Worm (Caenorhabditis elegans) whole organism, L4 larva: ENCODE measurements around the gene cest-25.

ENCODE experiments used
- D1046.2 ChIP-seq: fragments of 200-800 bp; sonication (Bioruptor generic); IDR thresholded peaks from 2 replicates; pipeline ENCODE4 v1.3.6; 2022; ENCODE audit warnings: missing genetic modification characterization, missing compliant biosample characterization
- F26F4.8 ChIP-seq: fragments of 200-800 bp; sonication (Bioruptor generic); conservative IDR thresholded peaks from 2 replicates; pipeline ENCODE4 v1.3.6; 2022; ENCODE audit warnings: missing genetic modification characterization, missing compliant biosample characterization
- F49E8.2 ChIP-seq: sonication (generic microtip); optimal IDR thresholded peaks from 2 replicates; lab custom pipeline; 2016; ENCODE audit warnings: missing compliant biosample characterization, mild to moderate bottlenecking, missing genetic modification characterization, borderline replicate concordance
- R02D3.7 ChIP-seq: fragments of 150-350 bp; sonication (generic microtip); optimal IDR thresholded peaks from 3 replicates; lab custom pipeline; 2014; ENCODE audit warnings: missing biosample characterization, missing genetic modification characterization
- T20F7.1 ChIP-seq: fragments of 200-800 bp; sonication (Bioruptor generic); optimal IDR thresholded peaks from 2 replicates; lab custom pipeline; 2018; ENCODE audit warnings: mild to moderate bottlenecking, missing genetic modification characterization, missing compliant biosample characterization
- T26A8.4 ChIP-seq: fragments of 200-800 bp; sonication (Bioruptor generic); IDR thresholded peaks from 2 replicates; pipeline ENCODE4 v1.3.6; 2022; ENCODE audit warnings: missing genetic modification characterization, missing compliant biosample characterization
- Y105C5A.15 ChIP-seq: fragments of 200-800 bp; sonication (Bioruptor generic); IDR thresholded peaks from 2 replicates; pipeline ENCODE4 v1.3.6; 2022; ENCODE audit warnings: missing genetic modification characterization, missing compliant biosample characterization
- Y5F2A.4 ChIP-seq: fragments of 200-800 bp; sonication (Bioruptor generic); optimal IDR thresholded peaks from 2 replicates; lab custom pipeline; 2018; ENCODE audit warnings: mild to moderate bottlenecking, missing genetic modification characterization, missing compliant biosample characterization
- Y75B8A.6 ChIP-seq: fragments of 200-800 bp; sonication (Bioruptor generic); IDR thresholded peaks from 2 replicates; pipeline ENCODE4 v1.3.6; 2022; ENCODE audit warnings: missing genetic modification reagents, missing genetic modification characterization, missing compliant biosample characterization
- ZK337.2 ChIP-seq: fragments of 200-800 bp; sonication (Bioruptor generic); IDR thresholded peaks from 2 replicates; pipeline ENCODE4 v1.3.6; 2022; ENCODE audit warnings: missing genetic modification reagents, missing genetic modification characterization, missing compliant biosample characterization
- ama-1 ChIP-seq: fragments of 150-350 bp; optimal IDR thresholded peaks from 2 replicates; lab custom pipeline; 2014; ENCODE audit warnings: inconsistent platforms, mixed read lengths
- ces-1 ChIP-seq: fragments of 150-350 bp; sonication (generic microtip); optimal IDR thresholded peaks from 4 replicates; lab custom pipeline; 2014; ENCODE audit warnings: missing biosample characterization, missing genetic modification reagents, missing genetic modification characterization
- cey-2 ChIP-seq: sonication (generic microtip); optimal IDR thresholded peaks from 3 replicates; lab custom pipeline; 2017; ENCODE audit warnings: missing genetic modification characterization, mild to moderate bottlenecking, missing compliant biosample characterization, antibody characterized with exemption, borderline replicate concordance; ENCODE audit not compliant: insufficient read depth
- daf-16 ChIP-seq, 3 experiments: sonication (generic microtip); optimal IDR thresholded peaks; 2 replicates each; lab custom pipeline; 2016 to 2017; ENCODE audit warnings: missing genetic modification characterization in 3 of 3, missing genetic modification reagents in 3 of 3, mild to moderate bottlenecking in 2 of 3, missing compliant biosample characterization in 2 of 3, missing biosample characterization in 1 of 3, moderate library complexity in 1 of 3
- dpl-1 ChIP-seq: fragments of 150-350 bp; optimal IDR thresholded peaks from 2 replicates; lab custom pipeline; 2014; ENCODE audit warnings: missing biosample characterization, missing genetic modification reagents, missing genetic modification characterization
- duxl-1 ChIP-seq: sonication (generic microtip); optimal IDR thresholded peaks from 2 replicates; lab custom pipeline; 2016; ENCODE audit warnings: mild to moderate bottlenecking, missing genetic modification characterization, moderate library complexity, missing compliant biosample characterization; ENCODE audit not compliant: poor library complexity
- egl-43 ChIP-seq: fragments of 200-800 bp; sonication (Bioruptor generic); IDR thresholded peaks from 2 replicates; pipeline ENCODE4 v1.3.6; 2022; ENCODE audit warnings: missing genetic modification reagents, missing genetic modification characterization, missing compliant biosample characterization
- gei-8 ChIP-seq: fragments of 200-800 bp; sonication (Bioruptor generic); optimal IDR thresholded peaks from 2 replicates; lab custom pipeline; 2018; ENCODE audit warnings: mild to moderate bottlenecking, missing genetic modification characterization, missing compliant biosample characterization
- hlh-11 ChIP-seq: fragments of 200-800 bp; sonication (Bioruptor generic); optimal IDR thresholded peaks from 2 replicates; lab custom pipeline; 2018; ENCODE audit warnings: mild to moderate bottlenecking, missing genetic modification characterization, missing compliant biosample characterization
- hmg-1.1 ChIP-seq: fragments of 200-800 bp; sonication (Bioruptor generic); IDR thresholded peaks from 2 replicates; pipeline ENCODE4 v1.3.6; 2022; ENCODE audit warnings: missing genetic modification reagents, missing genetic modification characterization, missing compliant biosample characterization
- jun-1 ChIP-seq: fragments of 150-350 bp; optimal IDR thresholded peaks from 2 replicates; lab custom pipeline; 2014; ENCODE audit warnings: missing biosample characterization, missing genetic modification reagents, missing genetic modification characterization
- lin-1 ChIP-seq: fragments of 200-800 bp; sonication (Bioruptor generic); IDR thresholded peaks from 2 replicates; pipeline ENCODE4 v1.3.6; 2022; ENCODE audit warnings: missing genetic modification reagents, missing genetic modification characterization, missing compliant biosample characterization
- lin-15B ChIP-seq: fragments of 150-350 bp; sonication (generic microtip); optimal IDR thresholded peaks from 3 replicates; lab custom pipeline; 2014; ENCODE audit warnings: missing biosample characterization, missing genetic modification characterization
- lin-29 ChIP-seq: fragments of 200-800 bp; sonication (Bioruptor generic); IDR thresholded peaks from 2 replicates; pipeline ENCODE4 v1.3.6; 2022; ENCODE audit warnings: missing genetic modification reagents, missing genetic modification characterization, missing compliant biosample characterization
- lin-38 ChIP-seq: fragments of 200-800 bp; sonication (Bioruptor generic); IDR thresholded peaks from 2 replicates; pipeline ENCODE4 v1.3.6; 2022; ENCODE audit warnings: missing genetic modification reagents, missing genetic modification characterization, missing compliant biosample characterization
- lsy-2 ChIP-seq, 2 experiments: fragments of 150-350 bp in 1 of 2; sonication (generic microtip) in 1 of 2; optimal IDR thresholded peaks; 2 replicates each; lab custom pipeline; 2014 to 2017; ENCODE audit warnings: missing biosample characterization in 2 of 2, missing genetic modification characterization in 2 of 2
- mdt-29 ChIP-seq: fragments of 200-800 bp; sonication (Bioruptor generic); IDR thresholded peaks from 2 replicates; pipeline ENCODE4 v1.3.6; 2022; ENCODE audit warnings: missing genetic modification reagents, missing genetic modification characterization, missing compliant biosample characterization
- mep-1 ChIP-seq: fragments of 150-350 bp; sonication (generic microtip); optimal IDR thresholded peaks from 3 replicates; lab custom pipeline; 2014; ENCODE audit warnings: missing biosample characterization, missing genetic modification characterization
- nhr-11 ChIP-seq: fragments of 150-350 bp; optimal IDR thresholded peaks from 2 replicates; lab custom pipeline; 2014; ENCODE audit warnings: missing biosample characterization, missing genetic modification characterization
- nhr-111 ChIP-seq: fragments of 200-800 bp; sonication (Bioruptor generic); optimal IDR thresholded peaks from 2 replicates; lab custom pipeline; 2018; ENCODE audit warnings: mild to moderate bottlenecking, missing genetic modification characterization, missing compliant biosample characterization
- nhr-42 ChIP-seq: fragments of 200-800 bp; sonication (Bioruptor generic); IDR thresholded peaks from 2 replicates; pipeline ENCODE4 v1.3.6; 2022; ENCODE audit warnings: missing genetic modification characterization, missing compliant biosample characterization
- pha-4 ChIP-seq, 2 experiments: fragments of 150-350 bp in 1 of 2; fragments of 200-800 bp in 1 of 2; sonication (Bioruptor generic) in 1 of 2; IDR thresholded peaks in 1 of 2; optimal IDR thresholded peaks in 1 of 2; 2 replicates each; pipeline versions ENCODE4 v1.3.6 to Lab custom; 2014 to 2022; ENCODE audit warnings: missing genetic modification characterization in 2 of 2, missing genetic modification reagents in 2 of 2, missing biosample characterization in 1 of 2, missing compliant biosample characterization in 1 of 2
- php-3 ChIP-seq: fragments of 200-800 bp; sonication (Bioruptor generic); IDR thresholded peaks from 2 replicates; pipeline ENCODE4 v1.3.6; 2022; ENCODE audit warnings: missing genetic modification reagents, missing genetic modification characterization, missing compliant biosample characterization
- set-16 ChIP-seq: fragments of 200-800 bp; sonication (Bioruptor generic); IDR thresholded peaks from 2 replicates; pipeline ENCODE4 v1.3.6; 2022; ENCODE audit warnings: missing genetic modification reagents, missing genetic modification characterization, missing compliant biosample characterization
- skn-1 ChIP-seq: fragments of 150-350 bp; optimal IDR thresholded peaks from 2 replicates; lab custom pipeline; 2014; ENCODE audit warnings: missing biosample characterization, missing genetic modification characterization
- snpc-1.2 ChIP-seq: fragments of 200-800 bp; sonication (Bioruptor generic); IDR thresholded peaks from 2 replicates; pipeline ENCODE4 v1.3.6; 2022; ENCODE audit warnings: missing genetic modification reagents, missing genetic modification characterization, missing compliant biosample characterization
- snpc-4 ChIP-seq: fragments of 150-350 bp; optimal IDR thresholded peaks from 2 replicates; lab custom pipeline; 2014; ENCODE audit warnings: missing biosample characterization, missing genetic modification characterization
- spr-3 ChIP-seq: fragments of 200-800 bp; sonication (Bioruptor generic); optimal IDR thresholded peaks from 2 replicates; lab custom pipeline; 2018; ENCODE audit warnings: mild to moderate bottlenecking, missing genetic modification characterization, missing compliant biosample characterization
- unc-130 ChIP-seq: sonication (generic microtip); optimal IDR thresholded peaks from 2 replicates; lab custom pipeline; 2016; ENCODE audit warnings: missing genetic modification reagents, missing genetic modification characterization, missing compliant biosample characterization
- unc-39 ChIP-seq: sonication (generic microtip); optimal IDR thresholded peaks from 2 replicates; lab custom pipeline; 2017; ENCODE audit warnings: missing biosample characterization, missing genetic modification characterization
- unc-62 ChIP-seq, 3 experiments: fragments of 150-350 bp in 1 of 3; sonication (generic microtip); optimal IDR thresholded peaks in 2 of 3; peaks in 1 of 3; 1 replicate in 1 of 3; 2 replicates in 2 of 3; lab custom pipeline; 2014 to 2017; ENCODE audit warnings: missing biosample characterization in 3 of 3, missing genetic modification characterization in 3 of 3, missing genetic modification reagents in 3 of 3, missing genotype in 1 of 3
- vab-7 ChIP-seq: fragments of 200-800 bp; sonication (Bioruptor generic); IDR thresholded peaks from 2 replicates; pipeline ENCODE4 v1.3.6; 2022; ENCODE audit warnings: missing genetic modification reagents, missing genetic modification characterization, missing compliant biosample characterization
- zfp-3 ChIP-seq: fragments of 200-800 bp; sonication (Bioruptor generic); conservative IDR thresholded peaks from 2 replicates; pipeline ENCODE4 v1.3.6; 2022; ENCODE audit warnings: missing genetic modification reagents, missing genetic modification characterization, missing compliant biosample characterization
- ztf-7 ChIP-seq: fragments of 150-350 bp; optimal IDR thresholded peaks from 2 replicates; lab custom pipeline; 2014; ENCODE audit warnings: missing biosample characterization, missing genetic modification characterization

cest-25 gene

ce11 chrIII:2786740-2787139 lies 47.4 kb upstream of the cest-25 start, which contains the start of gene nduc-2:
Gene nduc-2, plus strand, starts transcription at chrIII:2786852.
- no peak for TF ChIP-seq cey-2 (tag; lab: Kevin White, UChicago)
- no peak for TF ChIP-seq lsy-2 (tag; optimal IDR thresholded peaks at IDR 0.05; lab: Kevin White, UChicago)
- peak; percentile 14 for TF ChIP-seq gei-8 (GFP tag; lab: Kevin White, UChicago)
- TF ChIP-seq egl-43 (GFP tag; lab: Robert Waterston, UW) = no peak
- peak; percentile 28; the same call in 1 of the 2 replicates for TF ChIP-seq pha-4 (GFP tag; IDR thresholded peaks at IDR 0.05; lab: Robert Waterston, UW)
- no peak for TF ChIP-seq pha-4 (tag; optimal IDR thresholded peaks at IDR 0.05; lab: Kevin White, UChicago)
- TF ChIP-seq zfp-3 (GFP tag; lab: Robert Waterston, UW) = peak; percentile 29; the same call in 1 of the 2 replicates
- peak; percentile 44; the same call in 1 of the 2 replicates for TF ChIP-seq T26A8.4 (GFP tag; lab: Robert Waterston, UW)
- no peak for TF ChIP-seq nhr-11 (tag; lab: Kevin White, UChicago)
- no peak for TF ChIP-seq snpc-4 (tag; lab: Kevin White, UChicago)
- peak; percentile 62 for TF ChIP-seq set-16 (GFP tag; lab: Robert Waterston, UW)
- TF ChIP-seq jun-1 (tag; lab: Kevin White, UChicago) = no peak
- TF ChIP-seq Y75B8A.6 = 0 out of 2 replicates have a peak, but pooled peaks have one; percentile 15
- no peak for TF ChIP-seq vab-7
- TF ChIP-seq ama-1 (lab: Kevin White, UChicago) = peak; percentile 41
- TF ChIP-seq snpc-1.2 (GFP tag; lab: Robert Waterston, UW) = no peak
- peak in 1 of 2 experiments; percentile 13 for TF ChIP-seq unc-62 (GFP tag; optimal IDR thresholded peaks at IDR 0.05 in 1 of 2; lab: Kevin White, UChicago)
- no peak for TF ChIP-seq unc-62 (tag; optimal IDR thresholded peaks at IDR 0.05; lab: Kevin White, UChicago)
- no peak for TF ChIP-seq Y5F2A.4 (GFP tag; lab: Kevin White, UChicago)
- 0 out of 2 replicates have a peak, but pooled peaks have one; percentile 13 for TF ChIP-seq lin-29 (GFP tag; lab: Robert Waterston, UW)
- TF ChIP-seq lin-1 (GFP tag; lab: Robert Waterston, UW) = 0 out of 2 replicates have a peak, but pooled peaks have one; percentile 7
- TF ChIP-seq D1046.2 (GFP tag; lab: Robert Waterston, UW) = 0 out of 2 replicates have a peak, but pooled peaks have one; percentile 19
- TF ChIP-seq php-3 (GFP tag; lab: Robert Waterston, UW) = 0 out of 2 replicates have a peak, but pooled peaks have one; percentile 25
- TF ChIP-seq ces-1 (GFP tag; lab: Kevin White, UChicago) = no peak
- peak; percentile 67 for TF ChIP-seq lin-38 (GFP tag; lab: Robert Waterston, UW)
- TF ChIP-seq hlh-11 (tag; lab: Kevin White, UChicago) = no peak
- peak; percentile 66; the same call in 1 of the 2 replicates for TF ChIP-seq Y105C5A.15 (GFP tag; lab: Robert Waterston, UW)
- 0 out of 2 replicates have a peak, but pooled peaks have one; percentile 23 for TF ChIP-seq F26F4.8
- no peak for TF ChIP-seq lin-15B (tag; lab: Kevin White, UChicago)

ce11 chrIII:2785840-2786239 lies 46.5 kb upstream of the cest-25 start, which contains the start of gene Y71H2AM.20:
Gene Y71H2AM.20, minus strand, starts transcription at chrIII:2785948.
- TF ChIP-seq skn-1 (no peak), R02D3.7 (peak; percentile 40), lsy-2 (tag; optimal IDR thresholded peaks at IDR 0.05; lab: Kevin White, UChicago) (peak; percentile 95 to 98), lin-38 (GFP tag; lab: Robert Waterston, UW) (peak; percentile 99), T20F7.1 (GFP tag; lab: Kevin White, UChicago) (peak; percentile 91), mep-1 (tag; lab: Kevin White, UChicago) (peak; percentile 99), cey-2 (tag; lab: Kevin White, UChicago) (no peak), Y75B8A.6 (peak; percentile 61; the same call in 1 of the 2 replicates), duxl-1 (tag; lab: Kevin White, UChicago) (peak; percentile 80), nhr-111 (no peak), dpl-1 (GFP tag; lab: Kevin White, UChicago) (peak; percentile 92), ztf-7 (peak; percentile 86), set-16 (GFP tag; lab: Robert Waterston, UW) (no peak), pha-4 (GFP tag; IDR thresholded peaks at IDR 0.05; lab: Robert Waterston, UW) (peak; percentile 77; the same call in 1 of the 2 replicates), pha-4 (tag; optimal IDR thresholded peaks at IDR 0.05; lab: Kevin White, UChicago) (peak; percentile 98), unc-130 (GFP tag; lab: Kevin White, UChicago) (peak; percentile 91), F49E8.2 (tag; lab: Kevin White, UChicago) (peak; percentile 76), ZK337.2 (GFP tag; lab: Robert Waterston, UW) (no peak), nhr-42 (GFP tag; lab: Robert Waterston, UW) (peak; percentile 85), hmg-1.1 (peak; percentile 94), daf-16 (GFP tag; optimal IDR thresholded peaks at IDR 0.05; lab: Kevin White, UChicago) (peak in 1 of 2 experiments; percentile 75), daf-16 (tag; optimal IDR thresholded peaks at IDR 0.05; lab: Kevin White, UChicago) (peak; percentile 76), mdt-29 (peak; percentile 55), unc-39 (tag; lab: Kevin White, UChicago) (no peak), lin-1 (GFP tag; lab: Robert Waterston, UW) (peak; percentile 29; the same call in 1 of the 2 replicates), gei-8 (GFP tag; lab: Kevin White, UChicago) (no peak), zfp-3 (GFP tag; lab: Robert Waterston, UW) (peak; percentile 83), spr-3 (GFP tag; lab: Kevin White, UChicago) (peak; percentile 26)
